Fruit fly (Drosophila melanogaster): ENCODE results near the gene CG4572.

Gene CG4572

dm6 chr3R:19820994-19821393 is 43.2 kb downstream of the CG4572 start:
- no peak for TF ChIP-seq Hnf4 (GFP tag; optimal IDR thresholded peaks at IDR 0.05)
- TF ChIP-seq CG32264 (GFP tag; optimal IDR thresholded peaks at IDR 0.05), result no peak
- no peak for TF ChIP-seq Jra (GFP tag; optimal IDR thresholded peaks at IDR 0.05)
- no peak for TF ChIP-seq woc (GFP tag; optimal IDR thresholded peaks at IDR 0.05)
- TF ChIP-seq brk (GFP tag; optimal IDR thresholded peaks at IDR 0.05), result no peak
- TF ChIP-seq CrebA (GFP tag; optimal IDR thresholded peaks at IDR 0.05; ENCODE audit: borderline replicate concordance), result no peak
- no peak for TF ChIP-seq dl (GFP tag; optimal IDR thresholded peaks at IDR 0.05; ENCODE audit: insufficient read depth in 1 of 2, partially characterized antibody in 2 of 2)
- TF ChIP-seq CG9705 (GFP tag; optimal IDR thresholded peaks at IDR 0.05), result no peak
- TF ChIP-seq Vsx2 (GFP tag; optimal IDR thresholded peaks at IDR 0.05; ENCODE audit: partially characterized antibody), result no peak

dm6 chr3R:19816758-19817157 is 47.4 kb downstream of the CG4572 start:
- no peak for TF ChIP-seq sage (GFP tag; optimal IDR thresholded peaks at IDR 0.05)
- no peak for TF ChIP-seq h (GFP tag; optimal IDR thresholded peaks at IDR 0.05)
- no peak for TF ChIP-seq usp (GFP tag; optimal IDR thresholded peaks at IDR 0.05)
- TF ChIP-seq CG32264 (GFP tag; optimal IDR thresholded peaks at IDR 0.05), result no peak
- no peak for TF ChIP-seq ey (GFP tag; optimal IDR thresholded peaks at IDR 0.05)
- no peak for TF ChIP-seq foxo (GFP tag; optimal IDR thresholded peaks at IDR 0.05)
- no peak for TF ChIP-seq Hr78 (GFP tag; optimal IDR thresholded peaks at IDR 0.05)

dm6 chr3R:19813217-19813616 is 51.0 kb downstream of the CG4572 start:
- TF ChIP-seq Abd-B (GFP tag; optimal IDR thresholded peaks at IDR 0.05), result no peak
- TF ChIP-seq CG32264 (GFP tag; optimal IDR thresholded peaks at IDR 0.05), result no peak

Data from whole organism, wandering third instar larva.